Fruit fly (Drosophila melanogaster): ENCODE measurements around the gene CG6865.

The CG6865 gene

DNA sequence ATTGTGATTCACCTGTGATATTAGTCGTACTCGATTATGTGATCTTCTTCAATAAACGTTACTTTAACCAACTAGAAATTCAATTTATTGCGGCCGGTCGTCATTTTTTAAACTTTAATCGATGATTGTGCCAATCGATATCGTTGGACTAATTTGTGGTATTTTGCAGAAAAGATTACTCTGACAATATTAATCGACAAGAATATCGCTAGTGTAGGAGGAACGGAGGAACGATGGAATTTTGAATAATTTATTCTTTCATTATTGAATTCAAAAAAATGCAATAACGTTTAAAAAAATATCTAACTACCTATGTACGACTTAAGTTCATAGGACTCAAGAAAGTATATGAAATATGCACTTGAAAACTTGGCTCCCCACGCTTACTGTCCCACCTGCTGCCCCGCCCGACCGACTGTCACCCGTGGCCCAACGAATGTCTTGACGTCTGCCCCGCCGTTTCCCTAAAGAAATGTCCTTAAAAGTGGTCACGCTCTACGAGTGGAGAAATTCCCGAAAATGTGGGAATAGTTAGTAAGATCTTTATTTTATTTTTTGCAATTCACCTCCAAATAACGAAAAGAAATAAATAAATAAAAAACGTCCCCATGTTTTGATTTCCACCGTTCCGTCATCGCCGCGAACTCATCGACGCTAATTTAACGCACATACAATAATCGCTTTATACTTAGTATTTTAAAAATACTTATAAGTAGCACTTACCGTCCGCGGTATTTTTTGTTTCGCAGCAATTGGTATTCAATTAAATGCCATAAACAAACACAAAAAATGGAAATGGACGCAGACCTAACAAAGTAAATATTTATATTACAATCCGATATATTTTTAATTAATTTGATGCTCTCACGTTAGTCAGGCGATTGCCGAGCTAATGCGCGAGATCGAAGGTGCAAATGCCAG, 2.3 kb downstream of the CG6865 start, which contains the start of gene CG14074 (continued):
- no peak for TF ChIP-seq dati (GFP tag; IDR thresholded peaks at IDR 0.05)
- no peak for TF ChIP-seq CG6765 (GFP tag; optimal IDR thresholded peaks at IDR 0.05)
- TF ChIP-seq ftz-f1 (GFP tag; optimal IDR thresholded peaks at IDR 0.05): no peak
- peak; percentile 16 for TF ChIP-seq Fer1 (GFP tag; optimal IDR thresholded peaks at IDR 0.05)
- TF ChIP-seq HLH4C (GFP tag; IDR thresholded peaks at IDR 0.05; ENCODE audit: partially characterized antibody): peak; percentile 59; the same call in 2 of the 3 replicates
- TF ChIP-seq amos (GFP tag; IDR thresholded peaks at IDR 0.05; ENCODE audit: partially characterized antibody): peak; percentile 81
- TF ChIP-seq CG12744 (GFP tag; optimal IDR thresholded peaks at IDR 0.05): no peak
- TF ChIP-seq Kr (GFP tag; optimal IDR thresholded peaks at IDR 0.05): no peak

DNA sequence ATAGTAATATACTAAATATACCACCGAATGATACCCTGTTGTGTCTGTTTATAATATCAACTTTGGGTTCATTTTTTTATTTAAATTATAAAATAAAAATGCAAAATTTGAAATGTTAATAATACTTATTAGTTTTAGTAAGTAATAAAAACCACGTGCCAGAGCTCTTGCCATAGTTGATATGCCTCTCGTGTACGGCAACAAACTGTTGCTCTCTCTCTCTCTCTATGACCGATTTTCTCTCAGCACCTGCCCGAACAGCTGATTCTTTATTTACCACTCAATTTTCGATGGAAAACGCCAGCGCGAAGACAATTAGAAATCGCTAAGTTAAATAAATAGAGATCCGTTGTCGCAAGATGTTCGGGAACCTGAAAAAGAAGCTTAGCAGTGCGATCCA, 4.1 kb downstream of the CG6865 start, which contains the start of gene Dysb:
Gene Dysb, plus strand, starts transcription at position 251 of the 400 bp plus-strand sequence.
- TF ChIP-seq CG16815 (GFP tag; optimal IDR thresholded peaks at IDR 0.05) (peak; percentile 72), NK7.1 (GFP tag; optimal IDR thresholded peaks at IDR 0.05) (peak; percentile 9), CG11723 (GFP tag; optimal IDR thresholded peaks at IDR 0.05) (peak; percentile 75), hb (GFP tag; IDR thresholded peaks at IDR 0.05; ENCODE audit: partially characterized antibody) (no peak), zf30C (GFP tag; optimal IDR thresholded peaks at IDR 0.05) (no peak), tap (tag; optimal IDR thresholded peaks at IDR 0.05) (peak; percentile 90), zen (tag; optimal IDR thresholded peaks at IDR 0.05) (peak; percentile 75), CG18476 (GFP tag; optimal IDR thresholded peaks at IDR 0.05) (peak; percentile 72), wek (GFP tag; optimal IDR thresholded peaks at IDR 0.05) (peak; percentile 32), CG32532 (GFP tag; IDR thresholded peaks at IDR 0.05) (peak; percentile 97), CG15269 (tag; optimal IDR thresholded peaks at IDR 0.05) (peak; percentile 94), Xbp1 (GFP tag; optimal IDR thresholded peaks at IDR 0.05) (peak; percentile 89), eve (GFP tag; optimal IDR thresholded peaks at IDR 0.05) (no peak), Atf6 (GFP tag; IDR thresholded peaks at IDR 0.05) (peak; percentile 93), CG33557 (GFP tag; optimal IDR thresholded peaks at IDR 0.05) (peak; percentile 65), CG1529 (GFP tag; optimal IDR thresholded peaks at IDR 0.05) (peak; percentile 75), Mes4 (GFP tag; optimal IDR thresholded peaks at IDR 0.05) (peak; percentile 27), nerfin-2 (GFP tag; IDR thresholded peaks at IDR 0.05; ENCODE audit: partially characterized antibody) (no peak), Awh (GFP tag; IDR thresholded peaks at IDR 0.05) (peak; percentile 93; the same call in 1 of the 2 replicates), Oli (tag; optimal IDR thresholded peaks at IDR 0.05) (peak; percentile 80), CG11247 (GFP tag; IDR thresholded peaks at IDR 0.05) (peak; percentile 89), Doc3 (GFP tag; IDR thresholded peaks at IDR 0.05; ENCODE audit: partially characterized antibody) (peak; percentile 11; the same call in 1 of the 3 replicates), emc (GFP tag; optimal IDR thresholded peaks at IDR 0.05) (no peak), ato (GFP tag; IDR thresholded peaks at IDR 0.05; ENCODE audit: partially characterized antibody) (no peak), CTCF (GFP tag; optimal IDR thresholded peaks at IDR 0.05) (peak; percentile 22), Pdp1 (GFP tag; optimal IDR thresholded peaks at IDR 0.05) (peak; percentile 49 to 61), phol (tag; optimal IDR thresholded peaks at IDR 0.05) (peak; percentile 81), CG31224 (GFP tag; IDR thresholded peaks at IDR 0.05) (peak; percentile 84), mirr (GFP tag; optimal IDR thresholded peaks at IDR 0.05) (peak; percentile 58), eyg (GFP tag; optimal IDR thresholded peaks at IDR 0.05) (peak; percentile 46), CG13287 (GFP tag; IDR thresholded peaks at IDR 0.05; ENCODE audit: partially characterized antibody) (peak; percentile 63), CG13775 (GFP tag; optimal IDR thresholded peaks at IDR 0.05) (peak; percentile 78), tgo (GFP tag; IDR thresholded peaks at IDR 0.05) (peak; percentile 91), CG4617 (GFP tag; optimal IDR thresholded peaks at IDR 0.05; ENCODE audit: borderline replicate concordance) (peak; percentile 39), CG13894 (tag; optimal IDR thresholded peaks at IDR 0.05) (peak; percentile 85), CG8944 (GFP tag; optimal IDR thresholded peaks at IDR 0.05) (peak; percentile 34), MTF-1 (GFP tag; optimal IDR thresholded peaks at IDR 0.05; ENCODE audit: borderline replicate concordance) (peak; percentile 84), CG7963 (GFP tag; IDR thresholded peaks at IDR 0.05; ENCODE audit: partially characterized antibody) (no peak)
